Fruit fly (Drosophila melanogaster) whole organism, wandering third instar larva: Measurements from ENCODE around the gene Phs.

ENCODE experiments used
- Abd-B ChIP-seq: fragments of >200 bp; optimal IDR thresholded peaks from 2 replicates; lab custom pipeline; 2017; ENCODE audit warnings: missing biosample characterization, missing genetic modification characterization
- CG32264 ChIP-seq: fragments of 200-800 bp; sonication (Bioruptor generic); optimal IDR thresholded peaks from 2 replicates; lab custom pipeline; 2016; ENCODE audit warnings: missing biosample characterization, missing genetic modification characterization
- CG9705 ChIP-seq: fragments of 200-800 bp; sonication (Bioruptor generic); optimal IDR thresholded peaks from 2 replicates; lab custom pipeline; 2018; ENCODE audit warnings: missing biosample characterization, mild to moderate bottlenecking, missing genetic modification characterization
- CrebA ChIP-seq: fragments of 200-800 bp; sonication (Bioruptor generic); optimal IDR thresholded peaks from 2 replicates; lab custom pipeline; 2016; ENCODE audit warnings: missing biosample characterization, mild to moderate bottlenecking, missing genetic modification characterization, borderline replicate concordance
- Dfd ChIP-seq: fragments of >200 bp; optimal IDR thresholded peaks from 2 replicates; lab custom pipeline; 2017; ENCODE audit warnings: missing biosample characterization, missing genetic modification characterization
- Dif ChIP-seq: fragments of 200-275, 200-300 bp; sonication (Bioruptor generic); optimal IDR thresholded peaks from 2 replicates; lab custom pipeline; 2018; ENCODE audit warnings: missing biosample characterization, missing genetic modification characterization; ENCODE audit not compliant: partially characterized antibody
- GATAd ChIP-seq: sonication (Bioruptor generic); optimal IDR thresholded peaks from 2 replicates; lab custom pipeline; 2016; ENCODE audit warnings: missing biosample characterization, missing genetic modification characterization
- HLH106 ChIP-seq: fragments of 200-800 bp; optimal IDR thresholded peaks from 3 replicates; lab custom pipeline; 2019; ENCODE audit warnings: missing biosample characterization, mild to moderate bottlenecking, missing genetic modification characterization, moderate library complexity
- Hnf4 ChIP-seq: fragments of 200-800 bp; sonication (Bioruptor generic); optimal IDR thresholded peaks from 2 replicates; lab custom pipeline; 2016; ENCODE audit warnings: missing biosample characterization, mild to moderate bottlenecking, missing genetic modification characterization
- Hr78 ChIP-seq: fragments of >200 bp; optimal IDR thresholded peaks from 2 replicates; lab custom pipeline; 2017; ENCODE audit warnings: missing biosample characterization, missing genetic modification characterization
- Hr83 ChIP-seq: fragments of 200-300 bp; sonication (Bioruptor generic); optimal IDR thresholded peaks from 2 replicates; lab custom pipeline; 2016; ENCODE audit warnings: missing biosample characterization, mild to moderate bottlenecking, missing genetic modification characterization, moderate library complexity; ENCODE audit not compliant: poor library complexity, severe bottlenecking
- Jra ChIP-seq: sonication (Bioruptor generic); optimal IDR thresholded peaks from 2 replicates; lab custom pipeline; 2016; ENCODE audit warnings: missing biosample characterization, missing genetic modification characterization
- Mio ChIP-seq: sonication (Bioruptor generic); optimal IDR thresholded peaks from 2 replicates; lab custom pipeline; 2016; ENCODE audit warnings: missing biosample characterization, missing genetic modification characterization
- Myc ChIP-seq: fragments of >200 bp; optimal IDR thresholded peaks from 2 replicates; lab custom pipeline; 2017
- N ChIP-seq: fragments of >200 bp; optimal IDR thresholded peaks from 2 replicates; lab custom pipeline; 2018; ENCODE audit warnings: missing biosample characterization, missing external identifiers, missing genetic modification characterization
- OdsH ChIP-seq: fragments of 200-800 bp; sonication (Bioruptor generic); optimal IDR thresholded peaks from 2 replicates; lab custom pipeline; 2016; ENCODE audit warnings: missing biosample characterization, mild to moderate bottlenecking, missing genetic modification characterization
- Rel ChIP-seq, 2 experiments: fragments of 200-800 bp; sonication (Bioruptor generic) in 1 of 2; optimal IDR thresholded peaks; 2 replicates in 1 of 2; 3 replicates in 1 of 2; lab custom pipeline; 2016 to 2019; ENCODE audit warnings: mild to moderate bottlenecking in 2 of 2, missing biosample characterization in 2 of 2, missing genetic modification characterization in 2 of 2, moderate library complexity in 1 of 2
- Sp1 ChIP-seq: fragments of 200-800 bp; sonication (Bioruptor generic); optimal IDR thresholded peaks from 3 replicates; lab custom pipeline; 2019; ENCODE audit warnings: missing biosample characterization, mild to moderate bottlenecking, missing genetic modification characterization, moderate library complexity
- Vsx2 ChIP-seq: fragments of 200-300, 225-300 bp; sonication (Bioruptor generic); optimal IDR thresholded peaks from 2 replicates; lab custom pipeline; 2018; ENCODE audit warnings: missing biosample characterization, missing genetic modification characterization; ENCODE audit not compliant: partially characterized antibody
- br ChIP-seq: fragments of 200-800 bp; sonication (Bioruptor generic); optimal IDR thresholded peaks from 2 replicates; lab custom pipeline; 2016; ENCODE audit warnings: missing biosample characterization, missing genetic modification characterization
- brk ChIP-seq: fragments of 200-800 bp; sonication (Bioruptor generic); optimal IDR thresholded peaks from 2 replicates; lab custom pipeline; 2016; ENCODE audit warnings: missing biosample characterization, mild to moderate bottlenecking, missing genetic modification characterization
- dl ChIP-seq, 2 experiments: fragments of 175-275, 200-275 bp in 1 of 2; fragments of 200-275 bp in 1 of 2; sonication (Bioruptor generic); optimal IDR thresholded peaks; lab custom pipeline; 2018; ENCODE audit warnings: mild to moderate bottlenecking in 2 of 2, missing biosample characterization in 2 of 2, missing genetic modification characterization in 2 of 2, moderate library complexity in 2 of 2; ENCODE audit not compliant: partially characterized antibody in 2 of 2, insufficient read depth in 1 of 2
- dmrt93B ChIP-seq: fragments of 200-800 bp; sonication (Bioruptor generic); optimal IDR thresholded peaks from 2 replicates; lab custom pipeline; 2018; ENCODE audit warnings: missing biosample characterization, mild to moderate bottlenecking, missing genetic modification characterization
- dsf ChIP-seq: sonication (Bioruptor generic); optimal IDR thresholded peaks from 2 replicates; lab custom pipeline; 2016; ENCODE audit warnings: missing biosample characterization, missing genetic modification characterization, borderline replicate concordance
- ey ChIP-seq: fragments of 200-800 bp; sonication (Bioruptor generic); optimal IDR thresholded peaks from 2 replicates; lab custom pipeline; 2016; ENCODE audit warnings: missing biosample characterization, missing genetic modification characterization
- foxo ChIP-seq, 2 experiments: fragments of 200-800 bp; sonication (Bioruptor generic); optimal IDR thresholded peaks; 2 replicates in 1 of 2; 3 replicates in 1 of 2; lab custom pipeline; 2016 to 2017; ENCODE audit warnings: missing biosample characterization in 2 of 2, missing genetic modification characterization in 2 of 2
- fru ChIP-seq: fragments of 200-800 bp; sonication (Bioruptor generic); optimal IDR thresholded peaks from 3 replicates; lab custom pipeline; 2016; ENCODE audit warnings: missing biosample characterization, mild to moderate bottlenecking, missing genetic modification characterization
- h ChIP-seq: fragments of 200-800 bp; sonication (Bioruptor generic); optimal IDR thresholded peaks from 3 replicates; lab custom pipeline; 2016; ENCODE audit warnings: missing biosample characterization, mild to moderate bottlenecking, missing genetic modification characterization
- jim ChIP-seq: fragments of 175-275, 200-325 bp; sonication (Bioruptor generic); optimal IDR thresholded peaks from 2 replicates; lab custom pipeline; 2016; ENCODE audit warnings: missing biosample characterization, mild to moderate bottlenecking, missing genetic modification characterization
- lola ChIP-seq: fragments of >200 bp; optimal IDR thresholded peaks from 2 replicates; lab custom pipeline; 2017; ENCODE audit warnings: missing biosample characterization, missing genetic modification characterization
- pan ChIP-seq: fragments of >200 bp; optimal IDR thresholded peaks from 2 replicates; lab custom pipeline; 2017
- psq ChIP-seq: fragments of 200-800 bp; sonication (Bioruptor generic); optimal IDR thresholded peaks from 3 replicates; lab custom pipeline; 2017; ENCODE audit warnings: missing biosample characterization, mild to moderate bottlenecking, missing genetic modification characterization, moderate library complexity
- rgr ChIP-seq: fragments of 200-800 bp; sonication (Bioruptor generic); optimal IDR thresholded peaks from 3 replicates; lab custom pipeline; 2016; ENCODE audit warnings: missing biosample characterization, mild to moderate bottlenecking, missing genetic modification characterization
- sage ChIP-seq: fragments of 200-800 bp; sonication (Bioruptor generic); optimal IDR thresholded peaks from 2 replicates; lab custom pipeline; 2016; ENCODE audit warnings: missing biosample characterization, mild to moderate bottlenecking, missing genetic modification characterization
- sv ChIP-seq: fragments of 200-800 bp; sonication (Bioruptor generic); optimal IDR thresholded peaks from 3 replicates; lab custom pipeline; 2016; ENCODE audit warnings: missing biosample characterization, missing genetic modification characterization
- tai ChIP-seq: sonication (Bioruptor generic); optimal IDR thresholded peaks from 2 replicates; lab custom pipeline; 2016; ENCODE audit warnings: missing biosample characterization, missing genetic modification characterization
- usp ChIP-seq: fragments of >200 bp; optimal IDR thresholded peaks from 2 replicates; lab custom pipeline; 2017; ENCODE audit warnings: missing biosample characterization, missing genetic modification characterization
- woc ChIP-seq: sonication (Bioruptor generic); optimal IDR thresholded peaks from 2 replicates; lab custom pipeline; 2016; ENCODE audit warnings: missing biosample characterization, mild to moderate bottlenecking, missing genetic modification characterization

The Phs gene

dm6 chr3L:15637618-15638017, 17.9 kb downstream of the Phs start:
- TF ChIP-seq N (GFP tag; lab: Kevin White, UChicago) (no peak), Jra (GFP tag; lab: Kevin White, UChicago) (peak; percentile 11), Mio (GFP tag; lab: Kevin White, UChicago) (no peak), Myc (lab: Kevin White, UChicago) (no peak), Hnf4 (GFP tag; lab: Kevin White, UChicago) (peak; percentile 49), ey (GFP tag; lab: Kevin White, UChicago) (no peak), pan (no peak), CrebA (GFP tag; lab: Kevin White, UChicago) (no peak), Hr83 (GFP tag; lab: Kevin White, UChicago) (peak; percentile 92), foxo (GFP tag; optimal IDR thresholded peaks at IDR 0.05; lab: Kevin White, UChicago) (peak in 1 of 2 experiments; percentile 21), Vsx2 (GFP tag; lab: Kevin White, UChicago) (no peak), Dfd (GFP tag; lab: Kevin White, UChicago) (no peak), psq (GFP tag; lab: Kevin White, UChicago) (no peak), Hr78 (GFP tag; lab: Kevin White, UChicago) (no peak), Dif (no peak), br (GFP tag; lab: Kevin White, UChicago) (peak; percentile 39), GATAd (GFP tag; lab: Kevin White, UChicago) (no peak), h (GFP tag; lab: Kevin White, UChicago) (peak; percentile 76), dl (GFP tag; optimal IDR thresholded peaks at IDR 0.05; lab: Kevin White, UChicago; ENCODE audit: insufficient read depth in 1 of 2, partially characterized antibody in 2 of 2) (no peak), fru (GFP tag; lab: Kevin White, UChicago) (peak; percentile 47), sv (no peak), tai (GFP tag; lab: Kevin White, UChicago) (peak; percentile 35), Sp1 (GFP tag; lab: Kevin White, UChicago) (no peak), rgr (peak; percentile 65), HLH106 (tag; lab: Kevin White, UChicago) (no peak), dsf (no peak), jim (GFP tag; lab: Kevin White, UChicago) (peak; percentile 11), CG32264 (GFP tag; lab: Kevin White, UChicago) (no peak), OdsH (peak; percentile 48), dmrt93B (GFP tag; lab: Kevin White, UChicago) (no peak), Rel (GFP tag; optimal IDR thresholded peaks at IDR 0.05; lab: Kevin White, UChicago) (no peak), Rel (tag; optimal IDR thresholded peaks at IDR 0.05; lab: Kevin White, UChicago) (peak; percentile 42), CG9705 (GFP tag; lab: Kevin White, UChicago) (no peak), lola (GFP tag; lab: Kevin White, UChicago) (no peak), sage (GFP tag; lab: Kevin White, UChicago) (no peak), woc (no peak), Abd-B (GFP tag; lab: Kevin White, UChicago) (no peak), usp (no peak), brk (peak; percentile 22)

- TF ChIP-seq N (GFP tag; lab: Kevin White, UChicago) (no peak), HLH106 (tag; lab: Kevin White, UChicago) (no peak), Dfd (GFP tag; lab: Kevin White, UChicago) (no peak), Myc (lab: Kevin White, UChicago) (no peak), CrebA (GFP tag; lab: Kevin White, UChicago) (no peak), GATAd (GFP tag; lab: Kevin White, UChicago) (no peak), sv (no peak), dsf (no peak), fru (GFP tag; lab: Kevin White, UChicago) (no peak), dl (GFP tag; optimal IDR thresholded peaks at IDR 0.05; lab: Kevin White, UChicago; ENCODE audit: insufficient read depth in 1 of 2, partially characterized antibody in 2 of 2) (no peak), OdsH (no peak), ey (GFP tag; lab: Kevin White, UChicago) (no peak), Jra (GFP tag; lab: Kevin White, UChicago) (no peak), Abd-B (GFP tag; lab: Kevin White, UChicago) (no peak), Vsx2 (GFP tag; lab: Kevin White, UChicago) (no peak), dmrt93B (GFP tag; lab: Kevin White, UChicago) (no peak), tai (GFP tag; lab: Kevin White, UChicago) (no peak)
- TF ChIP-seq, all 38 proteins: peak for 0
Observed at dm6 chr3L:15638524-15638923, 18.8 kb downstream of the Phs start.
